Worm (Caenorhabditis elegans) whole organism, L2 larva: Measurements from ENCODE around the gene cdr-2.

Experiments used
- C34F6.9 ChIP-seq: fragments of 150-350 bp; optimal IDR thresholded peaks from 2 replicates; lab custom pipeline; 2014; ENCODE audit warnings: missing biosample characterization, missing genetic modification characterization
- R02D3.7 ChIP-seq: fragments of 150-350 bp; optimal IDR thresholded peaks from 2 replicates; lab custom pipeline; 2014; ENCODE audit warnings: missing biosample characterization, missing genetic modification characterization
- ceh-16 ChIP-seq: fragments of 150-350 bp; optimal IDR thresholded peaks from 2 replicates; lab custom pipeline; 2014; ENCODE audit warnings: missing biosample characterization, missing genetic modification characterization
- crh-2 ChIP-seq: sonication (generic microtip); optimal IDR thresholded peaks from 2 replicates; lab custom pipeline; 2017; ENCODE audit warnings: missing biosample characterization, missing genetic modification characterization
- dmd-4 ChIP-seq: sonication (generic microtip); optimal IDR thresholded peaks from 2 replicates; lab custom pipeline; 2017; ENCODE audit warnings: missing biosample characterization, missing genetic modification characterization
- fos-1 ChIP-seq: fragments of 150-350 bp; optimal IDR thresholded peaks from 2 replicates; lab custom pipeline; 2014; ENCODE audit warnings: missing biosample characterization, missing genetic modification characterization
- gmeb-1 ChIP-seq: fragments of 150-350 bp; optimal IDR thresholded peaks from 2 replicates; lab custom pipeline; 2014; ENCODE audit warnings: missing biosample characterization, missing genetic modification characterization
- lin-11 ChIP-seq: fragments of 150-350 bp; sonication (generic microtip); optimal IDR thresholded peaks from 2 replicates; lab custom pipeline; 2014; ENCODE audit warnings: missing biosample characterization, missing genetic modification characterization, inconsistent platforms, mixed read lengths
- lin-13 ChIP-seq: fragments of 150-350 bp; optimal IDR thresholded peaks from 2 replicates; lab custom pipeline; 2014; ENCODE audit warnings: missing biosample characterization, missing genetic modification reagents, missing genetic modification characterization
- lin-39 ChIP-seq: fragments of 150-350 bp; optimal IDR thresholded peaks from 2 replicates; lab custom pipeline; 2014; ENCODE audit warnings: missing biosample characterization, missing genetic modification reagents, missing genetic modification characterization
- lsy-2 ChIP-seq, 2 experiments: fragments of 150-350 bp in 1 of 2; sonication (generic microtip) in 1 of 2; optimal IDR thresholded peaks; 2 replicates each; lab custom pipeline; 2014 to 2017; ENCODE audit warnings: missing biosample characterization in 2 of 2, missing genetic modification characterization in 2 of 2
- mbf-1 ChIP-seq: sonication (generic microtip); optimal IDR thresholded peaks from 2 replicates; lab custom pipeline; 2017; ENCODE audit warnings: missing biosample characterization, missing genetic modification characterization
- mdl-1 ChIP-seq, 2 experiments: fragments of 150-350 bp in 1 of 2; sonication (generic microtip) in 1 of 2; optimal IDR thresholded peaks; 2 replicates each; lab custom pipeline; 2017; ENCODE audit warnings: missing biosample characterization in 2 of 2, missing genetic modification characterization in 2 of 2
- nhr-10 ChIP-seq: sonication (generic microtip); optimal IDR thresholded peaks from 2 replicates; lab custom pipeline; 2017; ENCODE audit warnings: missing biosample characterization, missing genetic modification characterization
- nhr-129 ChIP-seq: fragments of 150-350 bp; optimal IDR thresholded peaks from 2 replicates; lab custom pipeline; 2014; ENCODE audit warnings: missing biosample characterization, missing genetic modification characterization
- nhr-21 ChIP-seq: fragments of 150-350 bp; optimal IDR thresholded peaks from 2 replicates; lab custom pipeline; 2014; ENCODE audit warnings: missing biosample characterization, missing genetic modification characterization
- nhr-25 ChIP-seq: fragments of 150-350 bp; sonication (generic microtip); optimal IDR thresholded peaks from 3 replicates; lab custom pipeline; 2014; ENCODE audit warnings: missing biosample characterization, missing genetic modification characterization
- skn-1 ChIP-seq: sonication (generic microtip); optimal IDR thresholded peaks from 2 replicates; lab custom pipeline; 2017; ENCODE audit warnings: missing biosample characterization, missing genetic modification characterization
- sma-3 ChIP-seq: sonication (generic microtip); optimal IDR thresholded peaks from 2 replicates; lab custom pipeline; 2016; ENCODE audit warnings: missing genetic modification reagents, missing genetic modification characterization, missing compliant biosample characterization
- sma-9 ChIP-seq, 2 experiments: fragments of 150-350 bp in 1 of 2; sonication (generic microtip) in 1 of 2; optimal IDR thresholded peaks; 2 replicates each; lab custom pipeline; 2014 to 2016; ENCODE audit warnings: missing genetic modification characterization in 2 of 2, mild to moderate bottlenecking in 1 of 2, missing biosample characterization in 1 of 2, missing compliant biosample characterization in 1 of 2, missing genetic modification reagents in 1 of 2, moderate library complexity in 1 of 2
- unc-55 ChIP-seq: fragments of 150-350 bp; sonication (generic microtip); optimal IDR thresholded peaks from 3 replicates; lab custom pipeline; 2014; ENCODE audit warnings: missing biosample characterization, missing genetic modification reagents, missing genetic modification characterization
- ztf-1 ChIP-seq: fragments of 200-800 bp; sonication (Bioruptor generic); conservative IDR thresholded peaks from 2 replicates; pipeline ENCODE4 v1.3.6; 2022; ENCODE audit warnings: missing genetic modification characterization, missing compliant biosample characterization
- ztf-11 ChIP-seq: sonication (generic microtip); optimal IDR thresholded peaks from 2 replicates; lab custom pipeline; 2017; ENCODE audit warnings: missing biosample characterization, missing genetic modification characterization
- ztf-4 ChIP-seq: fragments of 150-350 bp; optimal IDR thresholded peaks from 2 replicates; lab custom pipeline; 2014; ENCODE audit warnings: missing biosample characterization, missing genetic modification characterization

Gene cdr-2

DNA sequence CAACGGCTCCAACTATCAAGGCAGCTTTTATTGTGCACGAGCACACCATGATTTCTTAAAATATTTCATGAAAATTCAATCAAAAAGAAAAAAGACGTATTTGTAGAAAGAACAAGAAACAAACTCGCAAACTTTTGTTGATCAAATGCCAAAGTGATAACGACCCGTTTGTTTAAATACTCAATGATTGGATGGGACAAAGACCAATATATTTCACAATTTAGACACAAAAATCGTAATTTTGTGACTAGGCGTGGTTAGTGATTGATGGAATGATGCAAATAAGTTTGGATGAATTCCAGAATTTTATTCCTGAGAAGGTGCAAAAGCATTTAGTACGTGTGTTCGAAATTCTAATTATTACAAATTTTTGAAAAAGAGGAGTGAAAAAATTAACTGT, at the start of gene cdr-2:
Gene cdr-2 (minus strand): TSS at position 54 of the 400 bp plus-strand sequence.
- no peak for TF ChIP-seq unc-55 (GFP tag; lab: Kevin White, UChicago)
- TF ChIP-seq sma-9 (GFP tag; optimal IDR thresholded peaks at IDR 0.05; lab: Kevin White, UChicago), result peak; percentile 63
- no peak for TF ChIP-seq sma-9 (tag; optimal IDR thresholded peaks at IDR 0.05; lab: Kevin White, UChicago)
- TF ChIP-seq mdl-1 (tag; optimal IDR thresholded peaks at IDR 0.05; lab: Kevin White, UChicago), result no peak
- TF ChIP-seq fos-1, result peak; percentile 81

- no peak for TF ChIP-seq dmd-4 (tag; lab: Kevin White, UChicago)
- TF ChIP-seq nhr-129 (tag; lab: Kevin White, UChicago), result peak; percentile 14
- TF ChIP-seq lsy-2 (tag; optimal IDR thresholded peaks at IDR 0.05; lab: Kevin White, UChicago), result peak in 1 of 2 experiments; percentile 8
- TF ChIP-seq sma-9 (GFP tag; optimal IDR thresholded peaks at IDR 0.05; lab: Kevin White, UChicago), result peak; percentile 26
- TF ChIP-seq sma-9 (tag; optimal IDR thresholded peaks at IDR 0.05; lab: Kevin White, UChicago), result no peak
Observed at ce11 chrV:12462908-12463307, 47.4 kb upstream of the cdr-2 start, which contains the start of gene egl-10. Gene egl-10 (minus strand): TSS chrV:12463008.

- TF ChIP-seq unc-55 (GFP tag; lab: Kevin White, UChicago) (peak; percentile 38), lin-39 (tag; lab: Kevin White, UChicago) (no peak)
Observed at ce11 chrV:12460583-12460982, 45.1 kb upstream of the cdr-2 start.

- no peak for TF ChIP-seq lin-11 (tag; lab: Kevin White, UChicago)
- no peak for TF ChIP-seq gmeb-1 (tag; lab: Kevin White, UChicago)
- TF ChIP-seq ztf-4 (tag; lab: Kevin White, UChicago), result no peak
- no peak for TF ChIP-seq ceh-16
Observed at ce11 chrV:12455695-12456094, 40.2 kb upstream of the cdr-2 start.

DNA sequence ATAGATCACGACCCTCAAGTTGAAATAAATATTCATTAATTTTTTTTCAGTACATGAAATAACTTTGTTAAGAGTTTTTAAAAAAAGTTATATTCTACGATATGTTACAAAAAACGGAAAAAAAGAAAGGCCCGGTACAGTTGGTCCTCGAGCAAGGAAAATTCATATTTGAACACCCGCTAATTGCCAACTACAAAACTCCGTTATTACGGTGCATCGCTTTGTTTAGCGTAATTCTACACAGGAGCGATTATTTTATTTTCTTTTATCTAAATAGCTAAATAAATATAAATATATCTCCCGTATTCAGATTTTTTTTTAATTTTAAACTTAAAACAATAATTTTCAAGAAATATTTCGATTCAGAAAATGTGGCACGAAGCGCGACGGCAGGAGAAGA, 34.9 kb upstream of the cdr-2 start, which contains the start of gene F28C1.1:
Gene F28C1.1 (plus strand): TSS at position 365 of the 400 bp plus-strand sequence.
- peak; percentile 89 for TF ChIP-seq gmeb-1 (tag; lab: Kevin White, UChicago)
- TF ChIP-seq R02D3.7 (tag; lab: Kevin White, UChicago), result peak; percentile 29
- TF ChIP-seq lin-13 (GFP tag; lab: Kevin White, UChicago), result peak; percentile 7
- no peak for TF ChIP-seq ztf-1 (GFP tag; lab: Robert Waterston, UW)
- TF ChIP-seq C34F6.9 (tag; lab: Kevin White, UChicago), result peak; percentile 40
- no peak for TF ChIP-seq nhr-21 (tag; lab: Kevin White, UChicago)
- peak; percentile 62 for TF ChIP-seq unc-55 (GFP tag; lab: Kevin White, UChicago)

DNA sequence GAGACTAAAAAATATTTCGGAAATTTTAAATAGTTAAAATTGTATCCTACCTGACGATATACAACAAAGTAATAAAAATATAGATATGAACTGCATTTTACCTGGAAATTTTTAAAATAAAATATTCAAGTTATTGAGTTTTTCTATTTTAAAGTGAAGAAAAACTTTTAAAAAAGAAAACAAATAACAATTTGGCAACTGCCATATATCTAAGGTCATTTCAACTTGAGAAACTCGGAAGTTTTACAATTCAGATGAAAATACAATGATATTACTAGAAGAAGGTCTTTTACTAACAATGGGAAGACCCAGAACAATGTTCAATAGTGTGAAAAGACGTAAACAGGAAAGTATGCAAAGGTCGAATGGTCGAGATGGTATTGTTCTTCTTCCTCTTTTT, 34.4 kb upstream of the cdr-2 start, which contains the start of gene C54D10.10:
Gene C54D10.10 (minus strand): TSS at position 101 of the 400 bp plus-strand sequence.
- TF ChIP-seq dmd-4 (tag; lab: Kevin White, UChicago) (no peak), nhr-25 (peak; percentile 41)

DNA sequence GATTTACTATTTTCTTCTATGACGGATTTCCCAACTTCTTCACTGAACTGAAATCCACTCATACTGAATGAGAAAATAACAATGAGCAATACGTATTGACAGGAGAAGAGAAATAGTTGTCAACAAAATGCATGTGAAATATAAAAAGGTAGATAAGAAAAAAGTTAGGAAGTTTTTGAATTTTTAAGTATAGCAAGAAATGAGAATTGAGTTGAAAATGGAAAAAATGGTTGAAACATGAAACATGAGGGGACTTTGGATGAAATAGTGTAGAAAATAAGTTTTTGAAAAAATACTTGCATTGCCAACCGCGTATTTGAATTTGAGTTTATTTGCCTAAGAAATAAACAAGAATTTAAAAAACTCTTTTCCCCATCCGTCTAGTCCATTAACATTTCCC, 31.4 kb upstream of the cdr-2 start, which contains the start of the genes pals-38 and C54D10.9:
Gene pals-38 (minus strand): TSS at position 101 of the 400 bp plus-strand sequence.
Gene C54D10.9 (plus strand): TSS at position 259 of the 400 bp plus-strand sequence.
- no peak for TF ChIP-seq mbf-1 (tag; lab: Kevin White, UChicago)
- no peak for TF ChIP-seq C34F6.9 (tag; lab: Kevin White, UChicago)
- no peak for TF ChIP-seq ztf-11 (tag; lab: Kevin White, UChicago)
- TF ChIP-seq sma-3 (GFP tag; lab: Kevin White, UChicago), result no peak
- TF ChIP-seq lin-39 (tag; lab: Kevin White, UChicago), result no peak

DNA sequence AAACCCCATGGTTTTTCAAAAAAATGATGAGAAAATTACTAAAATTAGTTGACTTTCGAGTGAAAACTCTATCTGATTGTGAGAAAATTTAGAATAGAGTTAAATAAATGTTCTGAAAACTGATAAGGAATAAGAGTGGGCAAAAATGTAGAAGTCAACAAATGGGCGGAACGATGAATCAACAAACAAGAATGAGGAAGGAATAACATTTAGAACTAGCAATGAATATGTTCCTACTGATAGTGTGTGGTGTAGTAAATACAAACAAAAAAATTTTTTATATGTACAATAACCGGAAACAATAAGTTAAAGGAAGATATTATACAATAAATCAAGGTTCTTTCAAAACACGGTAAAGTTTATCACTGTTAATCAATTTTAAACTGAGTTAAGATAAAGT, 28.2 kb upstream of the cdr-2 start, which contains the start of gene pals-39:
Gene pals-39 (minus strand): TSS at position 101 of the 400 bp plus-strand sequence.
- no peak for TF ChIP-seq skn-1 (tag; lab: Kevin White, UChicago)
- no peak for TF ChIP-seq ceh-16
- no peak for TF ChIP-seq crh-2 (tag; lab: Kevin White, UChicago)
- no peak for TF ChIP-seq nhr-10 (tag; lab: Kevin White, UChicago)
- TF ChIP-seq fos-1, result peak; percentile 21
